Worm (Caenorhabditis elegans): ENCODE results near the gene kmo-2.

kmo-2 gene

ce11 chrV:12103920-12104319, 35.6 kb upstream of the kmo-2 start, which contains the start of gene nhr-153:
TSS of gene nhr-153 (plus strand) at chrV:12104220.
- TF ChIP-seq flt-1 (GFP tag; IDR thresholded peaks at IDR 0.05) (no peak), pes-1 (GFP tag; IDR thresholded peaks at IDR 0.05) (no peak), ets-7 (tag; optimal IDR thresholded peaks at IDR 0.05) (no peak), ama-1 (optimal IDR thresholded peaks at IDR 0.05) (no peak), F13C5.2 (tag; optimal IDR thresholded peaks at IDR 0.05) (no peak), tbx-37 (GFP tag; conservative IDR thresholded peaks at IDR 0.05) (no peak), aly-1 (tag; optimal IDR thresholded peaks at IDR 0.05) (no peak), hmbx-1 (tag; optimal IDR thresholded peaks at IDR 0.05) (no peak), scrt-1 (GFP tag; IDR thresholded peaks at IDR 0.05) (no peak), ceh-36 (tag; optimal IDR thresholded peaks at IDR 0.05) (no peak), hnd-1 (tag; optimal IDR thresholded peaks at IDR 0.05) (no peak), B0310.2 (tag; optimal IDR thresholded peaks at IDR 0.05) (no peak), ceh-13 (GFP tag; optimal IDR thresholded peaks at IDR 0.05) (no peak), sea-1 (GFP tag; conservative IDR thresholded peaks at IDR 0.05) (no peak), hmg-4 (GFP tag; optimal IDR thresholded peaks at IDR 0.05) (no peak), tbx-11 (GFP tag; IDR thresholded peaks at IDR 0.05) (no peak), tra-4 (tag; optimal IDR thresholded peaks at IDR 0.05) (no peak)

ce11 chrV:12100794-12101343, 32.5 kb upstream of the kmo-2 start, which contains the start of gene nhr-154:
TSS of gene nhr-154 (plus strand) at chrV:12101293.
- no peak for TF ChIP-seq aly-1 (tag; optimal IDR thresholded peaks at IDR 0.05)
- TF ChIP-seq ama-1 (optimal IDR thresholded peaks at IDR 0.05), result no peak
- TF ChIP-seq ceh-13 (GFP tag; optimal IDR thresholded peaks at IDR 0.05), result no peak
- TF ChIP-seq B0310.2 (tag; optimal IDR thresholded peaks at IDR 0.05), result no peak

- TF ChIP-seq F13C5.2 (tag; optimal IDR thresholded peaks at IDR 0.05), result no peak
- TF ChIP-seq hmbx-1 (tag; optimal IDR thresholded peaks at IDR 0.05), result no peak
- TF ChIP-seq hnd-1 (tag; optimal IDR thresholded peaks at IDR 0.05), result no peak
- TF ChIP-seq aly-1 (tag; optimal IDR thresholded peaks at IDR 0.05), result no peak
- no peak for TF ChIP-seq ceh-36 (tag; optimal IDR thresholded peaks at IDR 0.05)
- no peak for TF ChIP-seq hmg-4 (GFP tag; optimal IDR thresholded peaks at IDR 0.05)
- TF ChIP-seq sea-1 (GFP tag; conservative IDR thresholded peaks at IDR 0.05), result no peak
- no peak for TF ChIP-seq B0310.2 (tag; optimal IDR thresholded peaks at IDR 0.05)
- TF ChIP-seq flt-1 (GFP tag; IDR thresholded peaks at IDR 0.05), result no peak
- TF ChIP-seq ama-1 (optimal IDR thresholded peaks at IDR 0.05), result no peak
- no peak for TF ChIP-seq tbx-37 (GFP tag; conservative IDR thresholded peaks at IDR 0.05)
Measured at ce11 chrV:12098123-12098522, 29.8 kb upstream of the kmo-2 start, which contains the start of gene nhr-209. TSS of gene nhr-209 (plus strand) at chrV:12098149.

ce11 chrV:12095865-12096264, 27.5 kb upstream of the kmo-2 start, which contains the start of gene nhr-207:
TSS of gene nhr-207 (plus strand) at chrV:12096146.
- TF ChIP-seq tbx-11 (GFP tag; IDR thresholded peaks at IDR 0.05) (no peak), aly-1 (tag; optimal IDR thresholded peaks at IDR 0.05) (no peak), hmg-4 (GFP tag; optimal IDR thresholded peaks at IDR 0.05) (no peak), F13C5.2 (tag; optimal IDR thresholded peaks at IDR 0.05) (no peak), hmbx-1 (tag; optimal IDR thresholded peaks at IDR 0.05) (no peak)

- TF ChIP-seq pes-1 (GFP tag; IDR thresholded peaks at IDR 0.05) (no peak), ets-7 (tag; optimal IDR thresholded peaks at IDR 0.05) (no peak), hmbx-1 (tag; optimal IDR thresholded peaks at IDR 0.05) (no peak), tbx-37 (GFP tag; conservative IDR thresholded peaks at IDR 0.05) (no peak), ama-1 (optimal IDR thresholded peaks at IDR 0.05) (no peak), aly-1 (tag; optimal IDR thresholded peaks at IDR 0.05) (no peak), B0310.2 (tag; optimal IDR thresholded peaks at IDR 0.05) (no peak), scrt-1 (GFP tag; IDR thresholded peaks at IDR 0.05) (no peak)
Measured at ce11 chrV:12094030-12094429, 25.7 kb upstream of the kmo-2 start, which contains the start of gene nhr-208. TSS of gene nhr-208 (plus strand) at chrV:12094317.

- TF ChIP-seq F13C5.2 (tag; optimal IDR thresholded peaks at IDR 0.05), result no peak
- no peak for TF ChIP-seq ceh-36 (tag; optimal IDR thresholded peaks at IDR 0.05)
- TF ChIP-seq ets-7 (tag; optimal IDR thresholded peaks at IDR 0.05), result no peak
- TF ChIP-seq B0310.2 (tag; optimal IDR thresholded peaks at IDR 0.05), result no peak
- TF ChIP-seq hnd-1 (tag; optimal IDR thresholded peaks at IDR 0.05), result no peak
- no peak for TF ChIP-seq tbx-37 (GFP tag; conservative IDR thresholded peaks at IDR 0.05)
- no peak for TF ChIP-seq aly-1 (tag; optimal IDR thresholded peaks at IDR 0.05)
- TF ChIP-seq ceh-13 (GFP tag; optimal IDR thresholded peaks at IDR 0.05), result no peak
- no peak for TF ChIP-seq flt-1 (GFP tag; IDR thresholded peaks at IDR 0.05)
- no peak for TF ChIP-seq scrt-1 (GFP tag; IDR thresholded peaks at IDR 0.05)
- no peak for TF ChIP-seq hmg-4 (GFP tag; optimal IDR thresholded peaks at IDR 0.05)
- TF ChIP-seq hmbx-1 (tag; optimal IDR thresholded peaks at IDR 0.05), result no peak
- TF ChIP-seq tbx-11 (GFP tag; IDR thresholded peaks at IDR 0.05), result no peak
- TF ChIP-seq tra-4 (tag; optimal IDR thresholded peaks at IDR 0.05), result no peak
Measured at ce11 chrV:12091759-12092158, 23.4 kb upstream of the kmo-2 start, which contains the start of gene nhr-206. TSS of gene nhr-206 (plus strand) at chrV:12092006.

ce11 chrV:12088773-12089172, 20.4 kb upstream of the kmo-2 start, which contains the start of gene R07B7.12:
TSS of gene R07B7.12 (plus strand) at chrV:12089073.
- TF ChIP-seq ama-1 (optimal IDR thresholded peaks at IDR 0.05) (no peak), F13C5.2 (tag; optimal IDR thresholded peaks at IDR 0.05) (no peak), ets-7 (tag; optimal IDR thresholded peaks at IDR 0.05) (no peak)

ce11 chrV:12086934-12087333, 18.6 kb upstream of the kmo-2 start, which contains the start of gene gana-1:
TSS of gene gana-1 (plus strand) at chrV:12087234.
- TF ChIP-seq hmbx-1 (tag; optimal IDR thresholded peaks at IDR 0.05), result no peak
- TF ChIP-seq hnd-1 (tag; optimal IDR thresholded peaks at IDR 0.05), result no peak
- no peak for TF ChIP-seq scrt-1 (GFP tag; IDR thresholded peaks at IDR 0.05)
- TF ChIP-seq ceh-13 (GFP tag; optimal IDR thresholded peaks at IDR 0.05), result no peak
- TF ChIP-seq flt-1 (GFP tag; IDR thresholded peaks at IDR 0.05), result no peak
- TF ChIP-seq ceh-36 (tag; optimal IDR thresholded peaks at IDR 0.05), result no peak
- TF ChIP-seq pes-1 (GFP tag; IDR thresholded peaks at IDR 0.05), result no peak
- no peak for TF ChIP-seq hmg-4 (GFP tag; optimal IDR thresholded peaks at IDR 0.05)
- no peak for TF ChIP-seq tra-4 (tag; optimal IDR thresholded peaks at IDR 0.05)
- TF ChIP-seq aly-1 (tag; optimal IDR thresholded peaks at IDR 0.05), result no peak
- no peak for TF ChIP-seq tbx-11 (GFP tag; IDR thresholded peaks at IDR 0.05)
- no peak for TF ChIP-seq F13C5.2 (tag; optimal IDR thresholded peaks at IDR 0.05)
- no peak for TF ChIP-seq B0310.2 (tag; optimal IDR thresholded peaks at IDR 0.05)
- TF ChIP-seq ets-7 (tag; optimal IDR thresholded peaks at IDR 0.05), result no peak
- TF ChIP-seq ama-1 (optimal IDR thresholded peaks at IDR 0.05), result no peak
- no peak for TF ChIP-seq tbx-37 (GFP tag; conservative IDR thresholded peaks at IDR 0.05)
- no peak for TF ChIP-seq sea-1 (GFP tag; conservative IDR thresholded peaks at IDR 0.05)

Data from whole organism, early embryonic.